Worm (Caenorhabditis elegans) whole organism, L1 larva: Measurements from ENCODE around the gene twk-8.

ENCODE experiments used
- C34B4.2 ChIP-seq: sonication (generic microtip); optimal IDR thresholded peaks from 2 replicates; lab custom pipeline; 2017; ENCODE audit warnings: mild to moderate bottlenecking, missing genetic modification characterization, missing compliant biosample characterization
- ama-1 ChIP-seq: fragments of 150-350 bp; optimal IDR thresholded peaks from 2 replicates; lab custom pipeline; 2014
- efl-1 ChIP-seq, 4 experiments: fragments of 150-350 bp; optimal IDR thresholded peaks in 3 of 4; peaks in 1 of 4; 1 replicate in 1 of 4; 2 replicates in 3 of 4; lab custom pipeline; 2014; ENCODE audit warnings: missing biosample characterization in 2 of 4, missing genetic modification characterization in 2 of 4, missing genetic modification reagents in 2 of 4
- elt-3 ChIP-seq, 6 experiments: fragments of 150-350 bp in 1 of 6; sonication (generic microtip); optimal IDR thresholded peaks; 2 replicates each; lab custom pipeline; 2017 to 2018; ENCODE audit warnings: missing biosample characterization in 6 of 6, missing genetic modification characterization in 6 of 6, inconsistent platforms in 1 of 6
- fkh-10 ChIP-seq: sonication (generic microtip); optimal IDR thresholded peaks from 2 replicates; lab custom pipeline; 2017; ENCODE audit warnings: missing biosample characterization, missing genetic modification reagents, missing genetic modification characterization
- hpl-2 ChIP-seq: fragments of 150-350 bp; optimal IDR thresholded peaks from 2 replicates; lab custom pipeline; 2014; ENCODE audit warnings: missing biosample characterization, missing genetic modification reagents, missing genetic modification characterization
- lin-35 ChIP-seq, 2 experiments: fragments of 150-350 bp; optimal IDR thresholded peaks; 2 replicates each; lab custom pipeline; 2014; ENCODE audit warnings: missing biosample characterization in 2 of 2, missing genetic modification characterization in 2 of 2, missing genetic modification reagents in 2 of 2
- mep-1 ChIP-seq: fragments of 150-350 bp; optimal IDR thresholded peaks from 2 replicates; lab custom pipeline; 2014; ENCODE audit warnings: missing biosample characterization, missing genetic modification characterization
- snpc-4 ChIP-seq: fragments of 150-350 bp; optimal IDR thresholded peaks from 2 replicates; lab custom pipeline; 2014; ENCODE audit warnings: missing biosample characterization, missing genetic modification characterization

ce11 chrIV:9040393-9040792 lies 41.8 kb upstream of the twk-8 start, which contains the start of gene Y73F4A.3:
- no peak for TF ChIP-seq fkh-10 (GFP tag; lab: Kevin White, UChicago)
- TF ChIP-seq mep-1: no peak
- no peak for TF ChIP-seq ama-1 (lab: Kevin White, UChicago)
- no peak for TF ChIP-seq hpl-2
- TF ChIP-seq elt-3 (tag; optimal IDR thresholded peaks at IDR 0.05; lab: Kevin White, UChicago): no peak
- no peak for TF ChIP-seq C34B4.2 (tag; lab: Kevin White, UChicago)
- TF ChIP-seq lin-35 (GFP tag; optimal IDR thresholded peaks at IDR 0.05; lab: Kevin White, UChicago): no peak
- TF ChIP-seq efl-1 (optimal IDR thresholded peaks at IDR 0.05; lab: Kevin White, UChicago): no peak
- no peak for TF ChIP-seq efl-1 (GFP tag; optimal IDR thresholded peaks at IDR 0.05 in 1 of 2; lab: Kevin White, UChicago)
- no peak for TF ChIP-seq snpc-4
